Fruit fly (Drosophila melanogaster) whole organism, embryonic: ENCODE measurements around the gene CG31267.
A peak's percentile ranks its signal among the peaks of the same experiment; 100 is the strongest.

Experiments
- Bdp1 ChIP-seq: fragments of 200-800 bp; sonication (Bioruptor generic); optimal IDR thresholded peaks from 3 replicates; lab custom pipeline; 2016; ENCODE audit warnings: missing biosample characterization, missing genetic modification characterization
- CG1233 ChIP-seq: fragments of 200-800 bp; sonication (Bioruptor generic); optimal IDR thresholded peaks from 4 replicates; lab custom pipeline; 2018; ENCODE audit warnings: missing biosample characterization, mild to moderate bottlenecking, missing genetic modification characterization
- CG31365 ChIP-seq: fragments of 200-800 bp; sonication (Bioruptor generic); optimal IDR thresholded peaks from 2 replicates; lab custom pipeline; 2018; ENCODE audit warnings: missing biosample characterization, mild to moderate bottlenecking, missing genetic modification characterization
- Fer1 ChIP-seq: fragments of 200-800 bp; sonication (Bioruptor generic); optimal IDR thresholded peaks from 2 replicates; lab custom pipeline; 2017; ENCODE audit warnings: missing biosample characterization, mild to moderate bottlenecking, missing genetic modification characterization
- bbx ChIP-seq: fragments of 200-800 bp; sonication (Bioruptor generic); IDR thresholded peaks from 2 replicates; pipeline ENCODE4 v1.3.6; 2022; ENCODE audit warnings: missing biosample characterization, missing genetic modification characterization; ENCODE audit not compliant: partially characterized antibody
- cwo ChIP-seq: fragments of 200-800 bp; sonication (Bioruptor generic); optimal IDR thresholded peaks from 3 replicates; lab custom pipeline; 2017; ENCODE audit warnings: missing biosample characterization, missing genetic modification characterization, mild to moderate bottlenecking, moderate library complexity, missing genetic modification reagents
- kni ChIP-seq: fragments of 200-800 bp; sonication (Bioruptor generic); optimal IDR thresholded peaks from 3 replicates; lab custom pipeline; 2017; ENCODE audit warnings: mild to moderate bottlenecking, missing biosample characterization, missing genetic modification reagents, missing genetic modification characterization
- lab ChIP-seq: fragments of 200-800 bp; sonication (Bioruptor generic); optimal IDR thresholded peaks from 3 replicates; lab custom pipeline; 2017; ENCODE audit warnings: missing biosample characterization, missing genetic modification characterization, mild to moderate bottlenecking, moderate library complexity, missing genetic modification reagents
- lbe ChIP-seq: fragments of 200-800 bp; sonication (Bioruptor generic); optimal IDR thresholded peaks from 2 replicates; lab custom pipeline; 2016; ENCODE audit warnings: missing biosample characterization, mild to moderate bottlenecking, missing genetic modification characterization
- lmd ChIP-seq: fragments of 200-800 bp; sonication (Bioruptor generic); IDR thresholded peaks from 2 replicates; pipeline ENCODE4 v1.3.6; 2022; ENCODE audit warnings: missing biosample characterization, missing genetic modification characterization
- rib ChIP-seq: fragments of 200-800 bp; sonication (Bioruptor generic); IDR thresholded peaks from 2 replicates; pipeline ENCODE4 v1.3.6; 2022; ENCODE audit warnings: missing biosample characterization, missing genetic modification characterization
- seq ChIP-seq: fragments of 200-800 bp; sonication (Bioruptor generic); IDR thresholded peaks from 2 replicates; pipeline ENCODE4 v1.3.6; 2022; ENCODE audit warnings: missing biosample characterization, missing genetic modification characterization

DNA sequence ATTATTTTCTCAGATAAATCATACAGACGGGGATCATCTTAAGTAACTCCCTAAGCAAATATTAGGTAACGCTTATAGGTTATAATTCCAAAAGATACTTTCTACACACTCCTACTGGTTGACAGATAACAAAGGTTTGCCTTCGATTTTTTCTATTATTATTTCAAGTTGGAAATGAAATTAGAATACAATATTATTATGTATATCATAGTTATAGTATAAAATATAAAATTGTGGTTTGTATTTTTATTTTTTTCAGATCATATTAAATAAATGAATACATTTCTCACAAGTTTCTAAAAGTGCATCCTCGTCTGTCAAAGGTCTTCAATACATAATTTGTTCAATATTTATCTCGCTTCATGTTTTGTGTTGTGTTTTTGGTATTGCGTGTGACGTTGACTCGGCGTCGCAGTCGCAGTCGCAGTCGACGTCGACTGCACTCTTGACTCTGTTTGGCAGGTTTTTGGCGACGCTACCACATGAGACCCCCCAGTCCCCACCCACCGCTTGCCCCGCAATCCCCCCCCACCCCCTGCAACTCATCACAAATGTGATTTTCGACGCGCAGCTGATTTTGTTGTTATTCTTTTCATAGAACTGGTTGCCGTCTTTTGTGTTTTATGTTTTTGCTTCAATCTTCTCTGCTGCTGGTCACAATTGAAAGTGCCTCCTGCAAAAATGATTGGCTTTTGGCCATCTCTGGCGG, 11.0 kb upstream of the CG31267 start:
- TF ChIP-seq lab (GFP tag; lab: Kevin White, UChicago) (no peak), Fer1 (no peak), cwo (GFP tag; lab: Kevin White, UChicago) (no peak), lbe (no peak), bbx (GFP tag; lab: Robert Waterston, UW) (no peak), rib (GFP tag; lab: Robert Waterston, UW) (peak; percentile 24; the same call in 1 of the 2 replicates), CG1233 (GFP tag; lab: Kevin White, UChicago) (no peak), lmd (no peak), kni (GFP tag; lab: Kevin White, UChicago) (no peak), Bdp1 (no peak), seq (GFP tag; lab: Robert Waterston, UW) (no peak), CG31365 (tag; lab: Kevin White, UChicago) (no peak)
